Worm (Caenorhabditis elegans) whole organism, young adult: ENCODE results near the gene tig-3.
A peak's percentile ranks its signal among the peaks of the same experiment; 100 is the strongest.

ENCODE experiments used
- D2030.7 ChIP-seq: fragments of 200-800 bp; sonication (Bioruptor generic); IDR thresholded peaks from 2 replicates; pipeline ENCODE4 v1.3.6; 2022; ENCODE audit warnings: missing genetic modification reagents, missing genetic modification characterization, missing compliant biosample characterization
- F33H1.4 ChIP-seq: fragments of 200-800 bp; sonication (Bioruptor generic); IDR thresholded peaks from 2 replicates; pipeline ENCODE4 v1.3.6; 2022; ENCODE audit warnings: missing genetic modification reagents, missing genetic modification characterization, missing compliant biosample characterization
- F37B4.10 ChIP-seq: fragments of 200-800 bp; sonication (Bioruptor generic); IDR thresholded peaks from 2 replicates; pipeline ENCODE4 v1.3.6; 2022; ENCODE audit warnings: missing genetic modification characterization, missing compliant biosample characterization
- F57A8.1 ChIP-seq: fragments of 200-800 bp; sonication (Bioruptor generic); optimal IDR thresholded peaks from 2 replicates; lab custom pipeline; 2018; ENCODE audit warnings: mild to moderate bottlenecking, missing genetic modification characterization, moderate library complexity, missing compliant biosample characterization
- K12H6.12 ChIP-seq: fragments of 200-800 bp; sonication (Bioruptor generic); optimal IDR thresholded peaks from 2 replicates; lab custom pipeline; 2018; ENCODE audit warnings: mild to moderate bottlenecking, missing genetic modification characterization, missing compliant biosample characterization
- Y56A3A.18 ChIP-seq: fragments of 200-800 bp; sonication (Bioruptor generic); IDR thresholded peaks from 2 replicates; pipeline ENCODE4 v1.3.6; 2022; ENCODE audit warnings: missing genetic modification reagents, missing genetic modification characterization, missing compliant biosample characterization
- ZK185.1 ChIP-seq: sonication (generic microtip); optimal IDR thresholded peaks from 2 replicates; lab custom pipeline; 2016; ENCODE audit warnings: mild to moderate bottlenecking, missing genetic modification characterization, missing compliant biosample characterization; ENCODE audit not compliant: poor library complexity, severe bottlenecking
- attf-5 ChIP-seq: fragments of 200-800 bp; sonication (Bioruptor generic); optimal IDR thresholded peaks from 2 replicates; lab custom pipeline; 2018; ENCODE audit warnings: mild to moderate bottlenecking, missing genetic modification characterization, missing compliant biosample characterization
- ccch-3 ChIP-seq: fragments of 200-800 bp; sonication (Bioruptor generic); optimal IDR thresholded peaks from 2 replicates; lab custom pipeline; 2018; ENCODE audit warnings: mild to moderate bottlenecking, missing genetic modification characterization, missing compliant biosample characterization
- cebp-1 ChIP-seq, 2 experiments: fragments of 200-800 bp in 1 of 2; sonication (Bioruptor generic) in 1 of 2; sonication (generic microtip) in 1 of 2; IDR thresholded peaks in 1 of 2; optimal IDR thresholded peaks in 1 of 2; 2 replicates each; pipeline versions ENCODE4 v1.3.6 to Lab custom; 2017 to 2022; ENCODE audit warnings: missing compliant biosample characterization in 2 of 2, missing genetic modification characterization in 2 of 2, mild to moderate bottlenecking in 1 of 2, missing genetic modification reagents in 1 of 2, moderate library complexity in 1 of 2
- ceh-100 ChIP-seq: fragments of 200-800 bp; sonication (Bioruptor generic); IDR thresholded peaks from 2 replicates; pipeline ENCODE4 v1.3.6; 2022; ENCODE audit warnings: missing genetic modification reagents, missing genetic modification characterization, missing compliant biosample characterization
- chd-7 ChIP-seq: sonication (generic microtip); optimal IDR thresholded peaks from 2 replicates; lab custom pipeline; 2016; ENCODE audit warnings: mild to moderate bottlenecking, missing genetic modification characterization, moderate library complexity, missing compliant biosample characterization
- ekl-4 ChIP-seq: fragments of 200-800 bp; sonication (Bioruptor generic); IDR thresholded peaks from 2 replicates; pipeline ENCODE4 v1.3.6; 2022; ENCODE audit warnings: missing genetic modification reagents, missing genetic modification characterization, missing compliant biosample characterization
- hmg-1.2 ChIP-seq: fragments of 200-800 bp; sonication (Bioruptor generic); IDR thresholded peaks from 2 replicates; pipeline ENCODE4 v1.3.6; 2022; ENCODE audit warnings: missing genetic modification reagents, missing genetic modification characterization, missing compliant biosample characterization
- let-526 ChIP-seq: fragments of 200-800 bp; sonication (Bioruptor generic); IDR thresholded peaks from 2 replicates; pipeline ENCODE4 v1.3.6; 2022; ENCODE audit warnings: missing genetic modification reagents, missing genetic modification characterization, missing compliant biosample characterization
- lin-40 ChIP-seq: sonication (generic microtip); optimal IDR thresholded peaks from 2 replicates; lab custom pipeline; 2016; ENCODE audit warnings: missing genetic modification characterization, mild to moderate bottlenecking, missing compliant biosample characterization, missing genotype, missing genetic modification reagents
- lsy-27 ChIP-seq: sonication (generic microtip); optimal IDR thresholded peaks from 2 replicates; lab custom pipeline; 2017; ENCODE audit warnings: missing genetic modification characterization, mild to moderate bottlenecking, missing compliant biosample characterization, antibody characterized with exemption, missing genotype, borderline replicate concordance; ENCODE audit not compliant: insufficient read depth
- mcd-1 ChIP-seq: fragments of 200-800 bp; sonication (Bioruptor generic); IDR thresholded peaks from 2 replicates; pipeline ENCODE4 v1.3.6; 2022; ENCODE audit warnings: missing genetic modification reagents, missing genetic modification characterization, missing compliant biosample characterization
- nfya-1 ChIP-seq: sonication (generic microtip); optimal IDR thresholded peaks from 2 replicates; lab custom pipeline; 2017; ENCODE audit warnings: antibody characterized with exemption, missing compliant biosample characterization, missing genetic modification characterization, borderline replicate concordance; ENCODE audit not compliant: insufficient read depth
- nfyb-1 ChIP-seq: fragments of 200-800 bp; sonication (Bioruptor generic); IDR thresholded peaks from 2 replicates; pipeline ENCODE4 v1.3.6; 2022; ENCODE audit warnings: missing genetic modification reagents, missing genetic modification characterization, missing compliant biosample characterization
- rec-8 ChIP-seq, 2 experiments: sonication (generic microtip); optimal IDR thresholded peaks; 2 replicates each; lab custom pipeline; 2016; ENCODE audit warnings: mild to moderate bottlenecking in 2 of 2, missing genetic modification characterization in 2 of 2, missing genetic modification reagents in 2 of 2, missing genotype in 2 of 2, missing biosample characterization in 1 of 2, missing compliant biosample characterization in 1 of 2, moderate library complexity in 1 of 2
- sea-2 ChIP-seq: fragments of 200-800 bp; sonication (Bioruptor generic); IDR thresholded peaks from 2 replicates; pipeline ENCODE4 v1.3.6; 2022; ENCODE audit warnings: missing genetic modification characterization, missing compliant biosample characterization
- somi-1 ChIP-seq: fragments of 200-800 bp; sonication (Bioruptor generic); optimal IDR thresholded peaks from 2 replicates; lab custom pipeline; 2018; ENCODE audit warnings: mild to moderate bottlenecking, missing genetic modification characterization, missing compliant biosample characterization
- tbp1 ChIP-seq: fragments of 200-800 bp; sonication (Bioruptor generic); optimal IDR thresholded peaks from 2 replicates; lab custom pipeline; 2018; ENCODE audit warnings: mild to moderate bottlenecking, missing genetic modification characterization, missing compliant biosample characterization
- tlf-1 ChIP-seq: fragments of 200-800 bp; sonication (Bioruptor generic); optimal IDR thresholded peaks from 2 replicates; lab custom pipeline; 2018; ENCODE audit warnings: mild to moderate bottlenecking, missing genetic modification characterization, missing compliant biosample characterization
- zfh-2 ChIP-seq: fragments of 200-800 bp; sonication (Bioruptor generic); conservative IDR thresholded peaks from 2 replicates; pipeline ENCODE4 v1.3.6; 2022; ENCODE audit warnings: missing genetic modification reagents, missing genetic modification characterization, missing compliant biosample characterization
- zim-3 ChIP-seq: sonication (generic microtip); optimal IDR thresholded peaks from 2 replicates; lab custom pipeline; 2017; ENCODE audit warnings: mild to moderate bottlenecking, missing genetic modification characterization, moderate library complexity, missing compliant biosample characterization
- ztf-18 ChIP-seq: sonication (generic microtip); optimal IDR thresholded peaks from 2 replicates; lab custom pipeline; 2016; ENCODE audit warnings: missing genotype, mild to moderate bottlenecking, missing genetic modification characterization, missing compliant biosample characterization
- ztf-26 ChIP-seq: sonication (generic microtip); optimal IDR thresholded peaks from 2 replicates; lab custom pipeline; 2017; ENCODE audit warnings: missing genetic modification characterization, missing compliant biosample characterization
- ztf-28 ChIP-seq: fragments of 200-800 bp; sonication (Bioruptor generic); IDR thresholded peaks from 2 replicates; pipeline ENCODE4 v1.3.6; 2022; ENCODE audit warnings: missing genetic modification reagents, missing genetic modification characterization, missing compliant biosample characterization

Gene tig-3

ce11 chrII:15206234-15206633 lies 45.4 kb downstream of the tig-3 start:
- 0 out of 2 replicates have a peak, but pooled peaks have one; percentile 39 for TF ChIP-seq nfyb-1 (GFP tag; lab: Robert Waterston, UW)
- no peak for TF ChIP-seq nfya-1
- peak; percentile 50 for TF ChIP-seq mcd-1

DNA sequence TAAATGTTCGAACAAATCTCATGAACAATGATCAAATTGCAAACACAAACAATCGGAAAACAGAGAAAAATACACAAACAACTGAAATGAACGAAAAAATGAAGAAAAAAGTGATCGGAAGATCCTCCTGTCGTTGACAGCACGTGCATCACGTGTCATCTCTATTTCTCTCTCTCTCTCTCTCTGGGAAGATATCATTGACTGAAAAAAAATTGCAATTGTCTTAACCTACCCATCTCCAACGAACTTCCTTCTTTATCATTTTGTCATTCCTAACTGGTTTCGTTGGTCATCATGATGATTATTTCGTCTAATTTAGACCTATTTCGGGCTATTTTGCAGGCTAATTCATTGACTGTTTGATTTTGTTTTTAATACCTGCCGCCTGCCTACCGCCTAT lies 46.2 kb downstream of the tig-3 start:
- TF ChIP-seq F33H1.4 (GFP tag; lab: Robert Waterston, UW) (no peak), zim-3 (tag; lab: Kevin White, UChicago) (no peak), Y56A3A.18 (GFP tag; lab: Robert Waterston, UW) (no peak), ceh-100 (GFP tag; lab: Robert Waterston, UW) (no peak), F37B4.10 (no peak), let-526 (GFP tag; lab: Robert Waterston, UW) (no peak), ztf-26 (tag; lab: Kevin White, UChicago) (peak; percentile 79), sea-2 (no peak), ccch-3 (GFP tag; lab: Kevin White, UChicago) (no peak), chd-7 (peak; percentile 2), lsy-27 (no peak), tbp1 (GFP tag; lab: Kevin White, UChicago) (no peak), K12H6.12 (tag; lab: Kevin White, UChicago) (no peak), ztf-28 (GFP tag; lab: Robert Waterston, UW) (no peak), hmg-1.2 (GFP tag; lab: Robert Waterston, UW) (peak; percentile 29; the same call in 1 of the 2 replicates), ZK185.1 (tag; lab: Kevin White, UChicago) (peak; percentile 28), lin-40 (peak; percentile 78), tlf-1 (GFP tag; lab: Kevin White, UChicago) (no peak), cebp-1 (GFP tag; IDR thresholded peaks at IDR 0.05; lab: Robert Waterston, UW) (no peak), cebp-1 (tag; optimal IDR thresholded peaks at IDR 0.05; lab: Kevin White, UChicago) (peak; percentile 18), somi-1 (GFP tag; lab: Kevin White, UChicago) (peak; percentile 82), attf-5 (GFP tag; lab: Kevin White, UChicago) (peak; percentile 36)

DNA sequence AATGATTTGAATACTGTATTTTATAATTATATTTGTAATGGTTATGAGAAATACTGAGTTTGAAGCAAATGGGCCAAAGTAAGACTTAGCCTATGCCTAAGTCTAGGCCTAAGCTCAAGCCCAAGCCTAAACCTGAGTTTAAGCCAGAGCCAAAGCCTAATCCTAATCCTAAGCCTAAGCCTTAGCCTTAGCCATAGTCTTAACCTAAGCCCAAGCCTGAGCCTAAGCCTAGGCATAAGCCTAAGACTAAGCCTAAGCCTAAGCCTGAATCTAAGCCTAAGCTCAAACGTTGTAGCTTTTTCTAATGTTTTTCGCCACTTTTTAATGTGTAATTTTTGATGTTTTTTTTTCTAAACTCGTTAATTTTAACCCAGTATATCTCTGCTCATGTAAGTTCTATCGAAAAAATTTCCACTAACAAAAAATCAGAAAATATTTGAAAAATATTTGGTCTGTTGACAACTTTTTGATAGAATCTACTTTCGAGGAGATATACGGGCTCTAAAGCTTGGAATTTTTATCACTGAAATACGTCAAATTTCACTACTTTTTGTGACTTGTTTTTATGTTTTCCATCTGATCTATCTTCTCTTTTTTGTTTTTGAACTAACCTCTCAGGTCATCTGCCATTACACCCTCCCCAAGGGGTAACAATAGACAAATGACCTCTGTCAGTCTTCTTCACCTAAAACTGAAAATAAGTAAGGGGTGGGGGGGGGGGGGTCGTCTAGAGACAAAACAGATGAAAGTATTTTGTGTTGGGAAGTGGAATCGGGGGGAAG lies 47.3 kb downstream of the tig-3 start:
- no peak for TF ChIP-seq ekl-4 (GFP tag; lab: Robert Waterston, UW)
- no peak for TF ChIP-seq rec-8 (tag; optimal IDR thresholded peaks at IDR 0.05; lab: Kevin White, UChicago)
- TF ChIP-seq D2030.7 (GFP tag; lab: Robert Waterston, UW): no peak
- TF ChIP-seq lsy-27: no peak

DNA sequence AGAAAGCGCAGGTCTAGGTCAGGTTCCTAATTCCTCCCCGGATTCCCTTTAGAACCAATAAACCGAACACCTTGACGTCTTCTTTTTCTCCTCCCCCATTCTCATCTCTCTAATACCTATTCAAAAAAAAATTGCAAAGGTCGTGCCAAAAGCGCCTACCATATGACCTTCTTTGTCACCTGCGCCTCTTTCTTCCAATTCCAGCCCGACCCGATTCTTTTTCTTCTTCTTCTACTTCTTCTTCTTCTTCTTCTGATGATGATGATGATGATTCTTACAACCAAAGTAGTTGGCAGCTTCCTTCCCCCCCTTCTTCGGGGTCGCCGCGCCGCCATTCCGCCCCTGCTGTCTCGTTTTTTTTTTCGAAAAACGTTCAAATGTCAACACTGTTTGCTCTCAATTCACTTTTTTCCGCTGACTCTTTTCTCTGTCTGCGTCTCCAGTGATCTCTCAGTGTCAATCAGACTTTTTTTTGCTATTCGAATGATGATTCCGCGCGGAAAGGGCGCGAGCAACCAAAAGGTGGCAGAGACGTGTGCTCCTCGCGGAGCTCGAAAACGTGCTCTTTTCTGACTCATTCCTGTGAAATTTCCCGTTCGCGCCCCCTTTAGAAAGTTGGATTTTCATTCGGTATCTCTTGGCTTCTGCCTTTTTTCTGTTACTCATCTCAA lies 48.1 kb downstream of the tig-3 start:
- no peak for TF ChIP-seq ztf-18 (tag; lab: Kevin White, UChicago)
- peak; percentile 33 for TF ChIP-seq ztf-26 (tag; lab: Kevin White, UChicago)
- peak; percentile 40; the same call in 1 of the 2 replicates for TF ChIP-seq zfh-2 (GFP tag; lab: Robert Waterston, UW)
- no peak for TF ChIP-seq F57A8.1 (GFP tag; lab: Kevin White, UChicago)
- TF ChIP-seq, all 124 proteins: peak for 2
